Worm (Caenorhabditis elegans) whole organism, late embryonic: ENCODE measurements around the gene tim-1.

ENCODE experiments used
- K02D7.2 ChIP-seq: sonication (generic microtip); optimal IDR thresholded peaks from 2 replicates; lab custom pipeline; 2017; ENCODE audit warnings: mild to moderate bottlenecking, missing genetic modification characterization, missing compliant biosample characterization
- K09A11.1 ChIP-seq: sonication (generic microtip); optimal IDR thresholded peaks from 2 replicates; lab custom pipeline; 2017; ENCODE audit warnings: antibody characterized with exemption, mild to moderate bottlenecking, missing genetic modification characterization, missing compliant biosample characterization; ENCODE audit not compliant: insufficient read depth
- ceh-14 ChIP-seq: sonication (generic microtip); optimal IDR thresholded peaks from 2 replicates; lab custom pipeline; 2016; ENCODE audit warnings: missing genotype, missing genetic modification characterization, missing compliant biosample characterization
- ceh-18 ChIP-seq: sonication (generic microtip); optimal IDR thresholded peaks from 2 replicates; lab custom pipeline; 2016; ENCODE audit warnings: missing genetic modification characterization, missing compliant biosample characterization
- ceh-19 ChIP-seq: fragments of 200-800 bp; sonication (Bioruptor generic); optimal IDR thresholded peaks from 2 replicates; lab custom pipeline; 2018; ENCODE audit warnings: mild to moderate bottlenecking, missing genetic modification characterization, missing compliant biosample characterization
- ceh-22 ChIP-seq: sonication (generic microtip); optimal IDR thresholded peaks from 2 replicates; lab custom pipeline; 2017; ENCODE audit warnings: missing biosample characterization, missing genetic modification characterization
- ceh-24 ChIP-seq: sonication (generic microtip); optimal IDR thresholded peaks from 2 replicates; lab custom pipeline; 2016; ENCODE audit warnings: mild to moderate bottlenecking, missing genetic modification characterization, missing compliant biosample characterization
- ceh-31 ChIP-seq: sonication (generic microtip); optimal IDR thresholded peaks from 2 replicates; lab custom pipeline; 2016; ENCODE audit warnings: missing genetic modification characterization, missing compliant biosample characterization
- ceh-34 ChIP-seq: sonication (generic microtip); optimal IDR thresholded peaks from 2 replicates; lab custom pipeline; 2016; ENCODE audit warnings: mild to moderate bottlenecking, missing genetic modification characterization, missing compliant biosample characterization
- ceh-6 ChIP-seq: fragments of 200-800 bp; sonication (Bioruptor generic); optimal IDR thresholded peaks from 2 replicates; lab custom pipeline; 2018; ENCODE audit warnings: mild to moderate bottlenecking, missing genetic modification characterization, missing compliant biosample characterization
- ceh-9 ChIP-seq: sonication (generic microtip); optimal IDR thresholded peaks from 2 replicates; lab custom pipeline; 2016; ENCODE audit warnings: mild to moderate bottlenecking, missing genetic modification characterization, inconsistent platforms, missing compliant biosample characterization
- dmd-4 ChIP-seq: sonication (generic microtip); optimal IDR thresholded peaks from 2 replicates; lab custom pipeline; 2016; ENCODE audit warnings: borderline replicate concordance, missing genetic modification characterization, missing compliant biosample characterization
- dve-1 ChIP-seq: sonication (generic microtip); optimal IDR thresholded peaks from 2 replicates; lab custom pipeline; 2017; ENCODE audit warnings: antibody characterized with exemption, mild to moderate bottlenecking, missing genetic modification characterization, missing compliant biosample characterization
- eyg-1 ChIP-seq: sonication (generic microtip); optimal IDR thresholded peaks from 2 replicates; lab custom pipeline; 2016; ENCODE audit warnings: missing genotype, missing genetic modification characterization, missing compliant biosample characterization
- fax-1 ChIP-seq: sonication (generic microtip); optimal IDR thresholded peaks from 2 replicates; lab custom pipeline; 2016; ENCODE audit warnings: missing genotype, missing genetic modification characterization, missing compliant biosample characterization
- fkh-10 ChIP-seq: fragments of 150-350 bp; optimal IDR thresholded peaks from 2 replicates; lab custom pipeline; 2014; ENCODE audit warnings: missing biosample characterization, missing genetic modification reagents, missing genetic modification characterization
- gmeb-2 ChIP-seq: sonication (generic microtip); optimal IDR thresholded peaks from 2 replicates; lab custom pipeline; 2016; ENCODE audit warnings: missing genetic modification characterization, inconsistent platforms, missing compliant biosample characterization
- hlh-13 ChIP-seq: fragments of 200-800 bp; sonication (Bioruptor generic); optimal IDR thresholded peaks from 2 replicates; lab custom pipeline; 2018; ENCODE audit warnings: mild to moderate bottlenecking, missing genetic modification characterization, missing compliant biosample characterization
- hlh-30 ChIP-seq: sonication (generic microtip); optimal IDR thresholded peaks from 2 replicates; lab custom pipeline; 2017; ENCODE audit warnings: antibody characterized with exemption, missing genetic modification characterization, missing compliant biosample characterization; ENCODE audit not compliant: insufficient read depth
- hlh-8 ChIP-seq: sonication (generic microtip); optimal IDR thresholded peaks from 2 replicates; lab custom pipeline; 2016; ENCODE audit warnings: missing genotype, missing genetic modification characterization, missing compliant biosample characterization
- mec-3 ChIP-seq: sonication (generic microtip); optimal IDR thresholded peaks from 2 replicates; lab custom pipeline; 2016; ENCODE audit warnings: borderline replicate concordance, missing genetic modification characterization, missing compliant biosample characterization
- nfya-1 ChIP-seq: sonication (generic microtip); optimal IDR thresholded peaks from 2 replicates; lab custom pipeline; 2017; ENCODE audit warnings: missing genetic modification characterization, mild to moderate bottlenecking, missing compliant biosample characterization, antibody characterized with exemption, moderate library complexity
- odd-2 ChIP-seq: sonication (generic microtip); optimal IDR thresholded peaks from 2 replicates; lab custom pipeline; 2017; ENCODE audit warnings: antibody characterized with exemption, mild to moderate bottlenecking, missing genetic modification characterization, missing compliant biosample characterization
- pag-3 ChIP-seq: sonication (generic microtip); optimal IDR thresholded peaks from 2 replicates; lab custom pipeline; 2016; ENCODE audit warnings: missing compliant biosample characterization, missing genetic modification characterization, borderline replicate concordance
- pat-9 ChIP-seq: fragments of 200-800 bp; sonication (Bioruptor generic); optimal IDR thresholded peaks from 2 replicates; lab custom pipeline; 2018; ENCODE audit warnings: mild to moderate bottlenecking, missing genetic modification characterization, moderate library complexity, missing compliant biosample characterization
- pax-1 ChIP-seq: fragments of 150-350 bp; optimal IDR thresholded peaks from 2 replicates; lab custom pipeline; 2014; ENCODE audit warnings: missing biosample characterization, missing genetic modification characterization
- pqm-1 ChIP-seq: sonication (generic microtip); optimal IDR thresholded peaks from 2 replicates; lab custom pipeline; 2016; ENCODE audit warnings: missing genetic modification characterization, missing compliant biosample characterization
- ref-2 ChIP-seq: sonication (generic microtip); optimal IDR thresholded peaks from 2 replicates; lab custom pipeline; 2016; ENCODE audit warnings: missing genetic modification characterization, missing compliant biosample characterization
- syd-9 ChIP-seq: sonication (generic microtip); optimal IDR thresholded peaks from 2 replicates; lab custom pipeline; 2016; ENCODE audit warnings: mild to moderate bottlenecking, missing genetic modification characterization, moderate library complexity, missing compliant biosample characterization
- ttx-3 ChIP-seq: sonication (generic microtip); optimal IDR thresholded peaks from 2 replicates; lab custom pipeline; 2016; ENCODE audit warnings: missing genetic modification reagents, missing genetic modification characterization, missing compliant biosample characterization
- unc-3 ChIP-seq, 2 experiments: fragments of 200-800 bp in 1 of 2; sonication (Bioruptor generic) in 1 of 2; sonication (generic microtip) in 1 of 2; conservative IDR thresholded peaks in 1 of 2; optimal IDR thresholded peaks in 1 of 2; 2 replicates each; pipeline versions ENCODE4 v1.3.6 to Lab custom; 2016 to 2022; ENCODE audit warnings: missing compliant biosample characterization in 2 of 2, missing genetic modification characterization in 2 of 2, missing genetic modification reagents in 1 of 2
- unc-42 ChIP-seq: sonication (generic microtip); optimal IDR thresholded peaks from 2 replicates; lab custom pipeline; 2016; ENCODE audit warnings: missing genotype, missing genetic modification characterization, missing compliant biosample characterization
- zip-5 ChIP-seq: sonication (generic microtip); optimal IDR thresholded peaks from 2 replicates; lab custom pipeline; 2016; ENCODE audit warnings: missing genetic modification characterization, missing compliant biosample characterization

The tim-1 gene

ce11 chrIII:12270391-12270790, 20.4 kb upstream of the tim-1 start:
- TF ChIP-seq odd-2 (tag; lab: Kevin White, UChicago) = no peak
- peak; percentile 78 for TF ChIP-seq nfya-1 (tag; lab: Kevin White, UChicago)
- no peak for TF ChIP-seq hlh-8 (tag; lab: Kevin White, UChicago)
- TF ChIP-seq pax-1 = no peak

DNA sequence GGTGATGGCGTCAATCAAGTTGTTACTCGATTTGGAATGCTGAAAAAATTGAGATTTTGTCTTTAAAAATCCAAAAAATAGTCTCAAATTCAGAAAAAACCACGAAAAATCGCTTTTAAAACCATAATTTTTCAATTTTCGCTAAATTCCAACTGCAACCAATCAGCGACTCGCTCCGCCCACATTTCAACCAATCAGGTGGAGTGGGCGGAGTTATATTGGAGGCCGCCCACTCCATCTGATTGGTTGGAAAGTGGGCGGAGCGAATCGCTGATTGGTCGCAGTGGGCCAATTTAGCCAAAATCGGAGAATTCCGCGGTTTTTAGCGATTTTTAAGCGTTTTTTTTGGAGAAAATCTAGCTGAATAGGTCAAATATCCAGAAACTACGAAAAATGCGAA, 19.8 kb upstream of the tim-1 start:
- TF ChIP-seq nfya-1 (tag; lab: Kevin White, UChicago) = peak; percentile 98
- no peak for TF ChIP-seq pag-3 (tag; lab: Kevin White, UChicago)
- no peak for TF ChIP-seq ceh-14 (tag; lab: Kevin White, UChicago)

DNA sequence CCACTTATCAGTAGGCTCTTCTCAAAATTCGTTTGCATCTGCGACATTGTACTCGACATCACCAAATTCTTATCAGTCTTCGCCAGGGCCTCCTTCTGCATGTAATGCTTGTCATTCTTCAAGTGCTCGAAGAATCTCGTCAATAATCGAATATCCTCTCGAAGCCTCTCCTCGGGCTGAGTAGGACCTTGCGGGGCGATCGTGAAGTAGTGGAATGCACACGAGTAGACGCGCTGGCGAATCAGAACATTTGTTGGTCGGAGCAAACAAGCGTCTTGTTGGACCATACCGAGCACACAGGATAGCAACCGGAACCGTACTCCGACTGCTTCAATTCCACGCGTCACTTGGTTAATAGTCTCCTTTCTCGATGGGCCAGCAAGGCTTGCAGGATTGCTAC, 10.4 kb upstream of the tim-1 start:
- TF ChIP-seq K09A11.1 (tag; lab: Kevin White, UChicago) (no peak), ceh-9 (tag; lab: Kevin White, UChicago) (no peak), ceh-6 (GFP tag; lab: Kevin White, UChicago) (no peak), pax-1 (no peak), fax-1 (tag; lab: Kevin White, UChicago) (no peak), ceh-19 (GFP tag; lab: Kevin White, UChicago) (no peak), syd-9 (tag; lab: Kevin White, UChicago) (no peak), hlh-8 (tag; lab: Kevin White, UChicago) (no peak), ceh-24 (tag; lab: Kevin White, UChicago) (no peak), eyg-1 (no peak), unc-3 (GFP tag; conservative IDR thresholded peaks at IDR 0.05; lab: Robert Waterston, UW) (no peak), unc-3 (tag; optimal IDR thresholded peaks at IDR 0.05; lab: Kevin White, UChicago) (no peak)
- TF ChIP-seq, all 69 proteins: peak for 0

ce11 chrIII:12259793-12260192, 9.8 kb upstream of the tim-1 start:
- TF ChIP-seq ceh-31 (tag; lab: Kevin White, UChicago) = no peak

DNA sequence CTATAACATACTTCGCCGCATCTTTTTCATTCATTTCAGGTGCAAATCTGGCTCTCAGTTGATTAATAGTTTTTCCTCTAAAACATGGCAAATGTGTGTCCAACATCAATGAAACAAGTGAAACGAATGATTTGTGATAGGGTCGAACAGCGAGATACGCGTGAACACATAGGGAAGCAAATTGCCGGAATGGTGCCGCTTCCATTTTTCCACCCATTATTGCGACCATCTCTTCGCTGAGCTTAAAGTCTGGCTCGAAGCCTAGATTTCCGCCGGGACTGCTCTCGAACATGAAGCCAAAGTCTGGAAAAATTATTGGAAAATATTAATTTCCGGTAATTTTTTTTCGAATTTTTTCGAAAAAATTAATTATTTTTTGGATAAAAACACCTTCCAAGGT, 3.4 kb upstream of the tim-1 start:
- TF ChIP-seq nfya-1 (tag; lab: Kevin White, UChicago) = no peak
- TF ChIP-seq hlh-30 (tag; lab: Kevin White, UChicago) = no peak
- TF ChIP-seq ref-2 = no peak
- TF ChIP-seq mec-3 (tag; lab: Kevin White, UChicago) = no peak
- TF ChIP-seq hlh-13 (GFP tag; lab: Kevin White, UChicago) = no peak
- no peak for TF ChIP-seq ceh-18 (tag; lab: Kevin White, UChicago)
- no peak for TF ChIP-seq pqm-1 (tag; lab: Kevin White, UChicago)
- TF ChIP-seq ceh-24 (tag; lab: Kevin White, UChicago) = no peak
- TF ChIP-seq unc-42 = no peak
- TF ChIP-seq unc-3 (GFP tag; conservative IDR thresholded peaks at IDR 0.05; lab: Robert Waterston, UW) = no peak
- TF ChIP-seq unc-3 (tag; optimal IDR thresholded peaks at IDR 0.05; lab: Kevin White, UChicago) = no peak
- TF ChIP-seq dve-1 = no peak
- no peak for TF ChIP-seq gmeb-2 (tag; lab: Kevin White, UChicago)
- no peak for TF ChIP-seq K02D7.2
- TF ChIP-seq pat-9 (tag; lab: Kevin White, UChicago) = no peak
- TF ChIP-seq ttx-3 = no peak
- TF ChIP-seq zip-5 = no peak
- TF ChIP-seq ceh-34 (tag; lab: Kevin White, UChicago) = no peak
- no peak for TF ChIP-seq dmd-4 (tag; lab: Kevin White, UChicago)
- no peak for TF ChIP-seq ceh-22 (tag; lab: Kevin White, UChicago)
- TF ChIP-seq fkh-10 = no peak
